Comparison of ENCODE assay signal across 1 fruit fly cellular context in the genomic region with DNA sequence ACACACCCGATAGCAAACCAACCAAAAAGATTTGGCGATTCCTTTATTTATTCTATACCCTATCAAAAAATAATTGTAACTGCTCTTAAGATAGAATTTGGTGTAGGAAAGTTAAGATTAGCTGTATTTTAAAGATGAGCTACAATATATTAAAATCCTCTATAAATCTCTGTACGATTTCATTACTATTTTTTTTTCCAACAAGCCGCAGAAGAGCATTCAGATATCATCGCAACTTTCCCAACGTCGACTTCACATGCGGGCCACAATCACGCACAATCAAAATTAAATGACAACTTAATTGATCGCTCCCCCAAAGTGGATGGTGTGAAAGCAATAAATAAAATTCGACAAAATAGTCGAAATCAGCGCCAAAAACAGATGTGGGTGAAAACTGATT.
TF ChIP-seq lines count a peak whose summit lies in the region.

No protein-coding gene starts in this region.

TF ChIP-seq in whole organism, embryonic, 481 proteins besides CTCF, POLR2A, EP300 and RAD21 (continued from another document and continues in another):
- TF ChIP-seq hb (GFP tag; IDR thresholded peaks at IDR 0.05; lab: Robert Waterston, UW; ENCODE audit: partially characterized antibody): no peak
- peak; percentile 24 for TF ChIP-seq CG6854 (GFP tag; optimal IDR thresholded peaks at IDR 0.05; lab: Kevin White, UChicago)
- peak; percentile 45; the same call in 1 of the 2 replicates for TF ChIP-seq esg (GFP tag; conservative IDR thresholded peaks at IDR 0.05; lab: Robert Waterston, UW)
- TF ChIP-seq otp (GFP tag; IDR thresholded peaks at IDR 0.05; lab: Robert Waterston, UW): 0 out of 3 replicates have a peak, but pooled peaks have one; percentile 34
- no peak for TF ChIP-seq MESR4 (GFP tag; optimal IDR thresholded peaks at IDR 0.05; lab: Kevin White, UChicago)
- peak; percentile 28; the same call in 1 of the 2 replicates for TF ChIP-seq CG9932 (GFP tag; IDR thresholded peaks at IDR 0.05; lab: Robert Waterston, UW)
- TF ChIP-seq CG17802 (tag; optimal IDR thresholded peaks at IDR 0.05; lab: Kevin White, UChicago): no peak
- TF ChIP-seq CG15269 (tag; optimal IDR thresholded peaks at IDR 0.05; lab: Kevin White, UChicago): peak; percentile 55
- TF ChIP-seq Meics (GFP tag; optimal IDR thresholded peaks at IDR 0.05; lab: Kevin White, UChicago): peak; percentile 30
- peak; percentile 3 for TF ChIP-seq Myb (GFP tag; optimal IDR thresholded peaks at IDR 0.05; lab: Kevin White, UChicago)
- no peak for TF ChIP-seq br (optimal IDR thresholded peaks at IDR 0.05; lab: Kevin White, UChicago)
- TF ChIP-seq cad (GFP tag; optimal IDR thresholded peaks at IDR 0.05; lab: Kevin White, UChicago): no peak
- no peak for TF ChIP-seq CG31224 (GFP tag; IDR thresholded peaks at IDR 0.05; lab: Robert Waterston, UW)
- no peak for TF ChIP-seq CG18476 (GFP tag; optimal IDR thresholded peaks at IDR 0.05; lab: Kevin White, UChicago)
- peak; percentile 43 for TF ChIP-seq fd96Cb (tag; optimal IDR thresholded peaks at IDR 0.05; lab: Kevin White, UChicago)
- TF ChIP-seq B-H1 (GFP tag; IDR thresholded peaks at IDR 0.05; lab: Robert Waterston, UW): no peak
- no peak for TF ChIP-seq CG5953 (GFP tag; IDR thresholded peaks at IDR 0.05; lab: Robert Waterston, UW)
- TF ChIP-seq h (optimal IDR thresholded peaks at IDR 0.05; lab: Kevin White, UChicago): no peak
- TF ChIP-seq Dll (GFP tag; IDR thresholded peaks at IDR 0.05; lab: Robert Waterston, UW; ENCODE audit: partially characterized antibody): no peak
- TF ChIP-seq CG13775 (GFP tag; optimal IDR thresholded peaks at IDR 0.05; lab: Kevin White, UChicago): no peak
- peak; percentile 55 for TF ChIP-seq CG7839 (tag; optimal IDR thresholded peaks at IDR 0.05; lab: Kevin White, UChicago)
- TF ChIP-seq CG16779 (GFP tag; IDR thresholded peaks at IDR 0.05; lab: Robert Waterston, UW): no peak
- no peak for TF ChIP-seq Sry-β (GFP tag; optimal IDR thresholded peaks at IDR 0.05; lab: Kevin White, UChicago)
- TF ChIP-seq lmd (GFP tag; IDR thresholded peaks at IDR 0.05; lab: Robert Waterston, UW): peak; percentile 36; the same call in 1 of the 2 replicates
- peak; percentile 11 for TF ChIP-seq CG9817 (tag; optimal IDR thresholded peaks at IDR 0.05; lab: Kevin White, UChicago)
- peak; percentile 27; the same call in 1 of the 2 replicates for TF ChIP-seq CG32772 (GFP tag; IDR thresholded peaks at IDR 0.05; lab: Robert Waterston, UW)
- peak; percentile 78 for TF ChIP-seq row (GFP tag; IDR thresholded peaks at IDR 0.05; lab: Robert Waterston, UW)
- TF ChIP-seq pum (GFP tag; optimal IDR thresholded peaks at IDR 0.05; lab: Kevin White, UChicago): peak; percentile 21
- peak; percentile 28 for TF ChIP-seq Blimp-1 (GFP tag; optimal IDR thresholded peaks at IDR 0.05; lab: Kevin White, UChicago)
- no peak for TF ChIP-seq Chrac-16 (GFP tag; optimal IDR thresholded peaks at IDR 0.05; lab: Kevin White, UChicago)
- no peak for TF ChIP-seq MTF-1 (GFP tag; optimal IDR thresholded peaks at IDR 0.05; lab: Kevin White, UChicago; ENCODE audit: borderline replicate concordance)
- TF ChIP-seq rib (GFP tag; IDR thresholded peaks at IDR 0.05; lab: Robert Waterston, UW): no peak
- no peak for TF ChIP-seq Poxn (GFP tag; IDR thresholded peaks at IDR 0.05; lab: Robert Waterston, UW)
- TF ChIP-seq pho (GFP tag; optimal IDR thresholded peaks at IDR 0.05; lab: Kevin White, UChicago): peak; percentile 22
- no peak for TF ChIP-seq CG14050 (GFP tag; IDR thresholded peaks at IDR 0.05; lab: Robert Waterston, UW)
- TF ChIP-seq nmo (GFP tag; optimal IDR thresholded peaks at IDR 0.05; lab: Kevin White, UChicago): peak; percentile 52
- no peak for TF ChIP-seq chinmo (GFP tag; IDR thresholded peaks at IDR 0.05; lab: Robert Waterston, UW; ENCODE audit: partially characterized antibody)
- peak; percentile 7 for TF ChIP-seq CG1603 (tag; optimal IDR thresholded peaks at IDR 0.05; lab: Kevin White, UChicago)
- TF ChIP-seq maf-S (GFP tag; optimal IDR thresholded peaks at IDR 0.05; lab: Kevin White, UChicago): no peak
- TF ChIP-seq chif (GFP tag; optimal IDR thresholded peaks at IDR 0.05; lab: Kevin White, UChicago): peak in 1 of 2 experiments; percentile 4
- TF ChIP-seq sisA (GFP tag; IDR thresholded peaks at IDR 0.05; lab: Robert Waterston, UW): peak; percentile 60
- TF ChIP-seq HmgD (GFP tag; optimal IDR thresholded peaks at IDR 0.05; lab: Kevin White, UChicago): no peak
- TF ChIP-seq gt (GFP tag; IDR thresholded peaks at IDR 0.05; lab: Robert Waterston, UW): no peak
- no peak for TF ChIP-seq pb (GFP tag; optimal IDR thresholded peaks at IDR 0.05; lab: Kevin White, UChicago)
- TF ChIP-seq CG3995 (GFP tag; optimal IDR thresholded peaks at IDR 0.05; lab: Kevin White, UChicago): no peak
- no peak for TF ChIP-seq CG8359 (GFP tag; optimal IDR thresholded peaks at IDR 0.05; lab: Kevin White, UChicago; ENCODE audit: borderline replicate concordance)
- TF ChIP-seq Hey (tag; optimal IDR thresholded peaks at IDR 0.05; lab: Kevin White, UChicago): no peak
- no peak for TF ChIP-seq Hr78 (GFP tag; optimal IDR thresholded peaks at IDR 0.05; lab: Kevin White, UChicago)
- no peak for TF ChIP-seq p53 (GFP tag; optimal IDR thresholded peaks at IDR 0.05; lab: Kevin White, UChicago)
- TF ChIP-seq Asciz (GFP tag; optimal IDR thresholded peaks at IDR 0.05; lab: Kevin White, UChicago): peak; percentile 22
- no peak for TF ChIP-seq CG6813 (GFP tag; optimal IDR thresholded peaks at IDR 0.05; lab: Kevin White, UChicago)
- no peak for TF ChIP-seq CG11093 (GFP tag; IDR thresholded peaks at IDR 0.05; lab: Robert Waterston, UW)
- no peak for TF ChIP-seq CG7928 (GFP tag; optimal IDR thresholded peaks at IDR 0.05; lab: Kevin White, UChicago)
- TF ChIP-seq Xrp1 (GFP tag; IDR thresholded peaks at IDR 0.05; lab: Robert Waterston, UW): peak; percentile 52
- TF ChIP-seq CG17359 (tag; optimal IDR thresholded peaks at IDR 0.05; lab: Kevin White, UChicago): peak; percentile 37
- no peak for TF ChIP-seq sna (GFP tag; IDR thresholded peaks at IDR 0.05; lab: Robert Waterston, UW; ENCODE audit: partially characterized antibody)
- no peak for TF ChIP-seq CkIIα-i1 (GFP tag; IDR thresholded peaks at IDR 0.05; lab: Robert Waterston, UW)
- no peak for TF ChIP-seq CG16815 (GFP tag; optimal IDR thresholded peaks at IDR 0.05; lab: Kevin White, UChicago)
- TF ChIP-seq Ptx1 (GFP tag; IDR thresholded peaks at IDR 0.05; lab: Robert Waterston, UW): peak; percentile 54
- peak; percentile 43 for TF ChIP-seq ATbp (GFP tag; optimal IDR thresholded peaks at IDR 0.05; lab: Kevin White, UChicago)
- no peak for TF ChIP-seq CG8765 (GFP tag; IDR thresholded peaks at IDR 0.05; lab: Robert Waterston, UW)
- TF ChIP-seq hth (optimal IDR thresholded peaks at IDR 0.05; lab: Kevin White, UChicago): no peak
- no peak for TF ChIP-seq CG2889 (GFP tag; IDR thresholded peaks at IDR 0.05; lab: Robert Waterston, UW)
- TF ChIP-seq B-H2 (GFP tag; optimal IDR thresholded peaks at IDR 0.05; lab: Kevin White, UChicago): no peak
- TF ChIP-seq PHDP (tag; optimal IDR thresholded peaks at IDR 0.05; lab: Kevin White, UChicago): peak; percentile 55
- TF ChIP-seq CG17361 (GFP tag; IDR thresholded peaks at IDR 0.05; lab: Robert Waterston, UW): 0 out of 3 replicates have a peak, but pooled peaks have one; percentile 23
- no peak for TF ChIP-seq Ada2b (GFP tag; IDR thresholded peaks at IDR 0.05; lab: Robert Waterston, UW)
- peak; percentile 0 for TF ChIP-seq Abd-B (GFP tag; optimal IDR thresholded peaks at IDR 0.05; lab: Kevin White, UChicago)
- no peak for TF ChIP-seq CG9876 (GFP tag; optimal IDR thresholded peaks at IDR 0.05; lab: Kevin White, UChicago)
- no peak for TF ChIP-seq CG30431 (GFP tag; optimal IDR thresholded peaks at IDR 0.05; lab: Kevin White, UChicago)
- peak; percentile 15 for TF ChIP-seq CG10274 (GFP tag; optimal IDR thresholded peaks at IDR 0.05; lab: Kevin White, UChicago)
- TF ChIP-seq Kr (GFP tag; optimal IDR thresholded peaks at IDR 0.05; lab: Kevin White, UChicago): no peak
- no peak for TF ChIP-seq bowl (GFP tag; IDR thresholded peaks at IDR 0.05; lab: Robert Waterston, UW)
- peak; percentile 19 for TF ChIP-seq Xbp1 (GFP tag; optimal IDR thresholded peaks at IDR 0.05; lab: Kevin White, UChicago)
- no peak for TF ChIP-seq mirr (GFP tag; optimal IDR thresholded peaks at IDR 0.05; lab: Kevin White, UChicago)
- TF ChIP-seq CG30020 (tag; optimal IDR thresholded peaks at IDR 0.05; lab: Kevin White, UChicago): no peak
- no peak for TF ChIP-seq CG7963 (GFP tag; IDR thresholded peaks at IDR 0.05; lab: Robert Waterston, UW; ENCODE audit: partially characterized antibody)
- no peak for TF ChIP-seq CG2202 (tag; optimal IDR thresholded peaks at IDR 0.05; lab: Kevin White, UChicago)
- no peak for TF ChIP-seq emc (GFP tag; optimal IDR thresholded peaks at IDR 0.05; lab: Kevin White, UChicago)
- TF ChIP-seq phol (tag; optimal IDR thresholded peaks at IDR 0.05; lab: Kevin White, UChicago): peak; percentile 31
- TF ChIP-seq CG14014 (GFP tag; IDR thresholded peaks at IDR 0.05; lab: Robert Waterston, UW): no peak
- peak; percentile 13 for TF ChIP-seq CG10147 (GFP tag; optimal IDR thresholded peaks at IDR 0.05; lab: Kevin White, UChicago)
- no peak for TF ChIP-seq vfl (GFP tag; optimal IDR thresholded peaks at IDR 0.05; lab: Kevin White, UChicago)
- TF ChIP-seq salm (tag; optimal IDR thresholded peaks at IDR 0.05; lab: Kevin White, UChicago): no peak
- TF ChIP-seq CG12299 (tag; optimal IDR thresholded peaks at IDR 0.05; lab: Kevin White, UChicago): no peak
- TF ChIP-seq dati (GFP tag; IDR thresholded peaks at IDR 0.05; lab: Robert Waterston, UW): no peak
- no peak for TF ChIP-seq CG7372 (GFP tag; IDR thresholded peaks at IDR 0.05; lab: Robert Waterston, UW)
- TF ChIP-seq CG13296 (GFP tag; optimal IDR thresholded peaks at IDR 0.05; lab: Kevin White, UChicago): no peak
- TF ChIP-seq CG17385 (GFP tag; optimal IDR thresholded peaks at IDR 0.05; lab: Kevin White, UChicago): peak; percentile 34
- no peak for TF ChIP-seq CG1792 (GFP tag; optimal IDR thresholded peaks at IDR 0.05; lab: Kevin White, UChicago)
- no peak for TF ChIP-seq zen (tag; optimal IDR thresholded peaks at IDR 0.05; lab: Kevin White, UChicago)
- TF ChIP-seq lilli (GFP tag; optimal IDR thresholded peaks at IDR 0.05; lab: Kevin White, UChicago): peak; percentile 52
- no peak for TF ChIP-seq repo (GFP tag; optimal IDR thresholded peaks at IDR 0.05; lab: Kevin White, UChicago)
- 0 out of 2 replicates have a peak, but pooled peaks have one; percentile 4 for TF ChIP-seq Rx (GFP tag; IDR thresholded peaks at IDR 0.05; lab: Robert Waterston, UW)
- TF ChIP-seq slp2 (GFP tag; optimal IDR thresholded peaks at IDR 0.05; lab: Kevin White, UChicago): no peak
- no peak for TF ChIP-seq Optix (GFP tag; IDR thresholded peaks at IDR 0.05; lab: Robert Waterston, UW)
- peak; percentile 35 for TF ChIP-seq mam (GFP tag; optimal IDR thresholded peaks at IDR 0.05; lab: Kevin White, UChicago)
- no peak for TF ChIP-seq CG31388 (GFP tag; optimal IDR thresholded peaks at IDR 0.05; lab: Kevin White, UChicago)
- TF ChIP-seq fd64A (GFP tag; optimal IDR thresholded peaks at IDR 0.05; lab: Kevin White, UChicago): no peak
- TF ChIP-seq CG18262 (tag; optimal IDR thresholded peaks at IDR 0.05; lab: Kevin White, UChicago): no peak
- TF ChIP-seq dmrt99B (tag; optimal IDR thresholded peaks at IDR 0.05; lab: Kevin White, UChicago): peak; percentile 55
- TF ChIP-seq luna (GFP tag; optimal IDR thresholded peaks at IDR 0.05; lab: Kevin White, UChicago): no peak
- TF ChIP-seq CG11398 (GFP tag; optimal IDR thresholded peaks at IDR 0.05; lab: Kevin White, UChicago): no peak
- TF ChIP-seq dm (GFP tag; optimal IDR thresholded peaks at IDR 0.05; lab: Kevin White, UChicago): no peak
- peak; percentile 5 for TF ChIP-seq zfh2 (GFP tag; optimal IDR thresholded peaks at IDR 0.05; lab: Kevin White, UChicago)
- TF ChIP-seq ems (GFP tag; optimal IDR thresholded peaks at IDR 0.05; lab: Kevin White, UChicago): no peak
- no peak for TF ChIP-seq NFAT (GFP tag; IDR thresholded peaks at IDR 0.05; lab: Robert Waterston, UW)
- TF ChIP-seq Camta (GFP tag; optimal IDR thresholded peaks at IDR 0.05; lab: Kevin White, UChicago): no peak
- no peak for TF ChIP-seq Hand (GFP tag; optimal IDR thresholded peaks at IDR 0.05; lab: Kevin White, UChicago)
- TF ChIP-seq CG6254 (GFP tag; optimal IDR thresholded peaks at IDR 0.05; lab: Kevin White, UChicago): no peak
- TF ChIP-seq gfzf (GFP tag; optimal IDR thresholded peaks at IDR 0.05; lab: Kevin White, UChicago): no peak
- TF ChIP-seq corto (GFP tag; optimal IDR thresholded peaks at IDR 0.05; lab: Kevin White, UChicago): no peak
- no peak for TF ChIP-seq CG34224 (GFP tag; IDR thresholded peaks at IDR 0.05; lab: Robert Waterston, UW; ENCODE audit: partially characterized antibody)
- no peak for TF ChIP-seq disco-r (GFP tag; optimal IDR thresholded peaks at IDR 0.05; lab: Kevin White, UChicago)
- no peak for TF ChIP-seq CG31365 (tag; optimal IDR thresholded peaks at IDR 0.05; lab: Kevin White, UChicago)
- TF ChIP-seq NC2β (GFP tag; optimal IDR thresholded peaks at IDR 0.05; lab: Kevin White, UChicago): no peak
- peak; percentile 76 for TF ChIP-seq sens (GFP tag; lab: Kevin White, UChicago)
- peak; percentile 81 for TF ChIP-seq lab (GFP tag; optimal IDR thresholded peaks at IDR 0.05; lab: Kevin White, UChicago)
- TF ChIP-seq CG10462 (GFP tag; optimal IDR thresholded peaks at IDR 0.05; lab: Kevin White, UChicago): no peak
- TF ChIP-seq D19B (GFP tag; optimal IDR thresholded peaks at IDR 0.05; lab: Kevin White, UChicago): no peak
- no peak for TF ChIP-seq kni (GFP tag; optimal IDR thresholded peaks at IDR 0.05; lab: Kevin White, UChicago)
- no peak for TF ChIP-seq nom (GFP tag; optimal IDR thresholded peaks at IDR 0.05; lab: Kevin White, UChicago)
- TF ChIP-seq CG17829 (tag; optimal IDR thresholded peaks at IDR 0.05; lab: Kevin White, UChicago): no peak
- TF ChIP-seq ttk (GFP tag; IDR thresholded peaks at IDR 0.05; lab: Robert Waterston, UW): peak; percentile 49; the same call in 1 of the 2 replicates
- TF ChIP-seq fru (optimal IDR thresholded peaks at IDR 0.05; lab: Kevin White, UChicago): no peak
- no peak for TF ChIP-seq crol (GFP tag; IDR thresholded peaks at IDR 0.05; lab: Robert Waterston, UW)
- TF ChIP-seq Ssrp (tag; optimal IDR thresholded peaks at IDR 0.05; lab: Kevin White, UChicago): peak; percentile 1
- TF ChIP-seq peb (GFP tag; IDR thresholded peaks at IDR 0.05; lab: Robert Waterston, UW): no peak
- TF ChIP-seq CG12744 (GFP tag; optimal IDR thresholded peaks at IDR 0.05; lab: Kevin White, UChicago): no peak
- TF ChIP-seq CG9727 (GFP tag; optimal IDR thresholded peaks at IDR 0.05; lab: Kevin White, UChicago): no peak
- TF ChIP-seq Hsf (GFP tag; optimal IDR thresholded peaks at IDR 0.05; lab: Kevin White, UChicago): peak; percentile 17
